Fruit fly (Drosophila melanogaster): ENCODE results near the gene CG34456.

Gene CG34456

DNA sequence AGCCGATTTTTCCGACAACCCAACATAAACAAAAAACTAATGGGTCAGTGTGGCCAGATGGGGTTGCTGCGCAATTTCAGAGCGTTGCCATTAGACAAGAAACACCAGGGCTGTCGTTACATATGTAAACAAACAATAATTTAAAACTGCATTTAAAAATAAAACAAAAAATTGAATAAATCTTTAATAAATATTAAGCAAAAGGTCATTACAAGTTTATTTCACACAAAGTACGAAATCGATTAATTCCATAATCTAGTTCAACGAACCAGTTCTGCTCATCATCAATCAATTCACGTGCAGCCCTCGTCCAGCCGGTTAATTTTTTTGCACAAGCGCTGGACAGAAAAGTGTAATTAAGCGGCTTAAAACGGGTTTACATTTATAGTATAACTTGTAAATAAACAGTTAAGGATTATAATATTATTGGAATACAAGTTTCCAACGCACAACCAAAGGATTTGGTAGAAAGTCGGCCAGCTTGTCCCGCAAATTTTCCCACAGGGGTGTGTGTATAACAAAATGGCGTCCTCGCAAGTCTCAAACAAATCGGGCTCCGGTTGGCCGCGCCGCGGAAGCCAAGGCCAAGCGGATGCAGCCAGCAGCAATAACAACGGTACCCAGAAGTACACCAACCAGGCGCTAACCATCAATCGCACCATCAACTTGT, 49.0 kb downstream of the CG34456 start, which contains the start of the genes CG4022 and Cpsf5 (continued):
- TF ChIP-seq CG34376 (GFP tag; optimal IDR thresholded peaks at IDR 0.05): peak; percentile 23
- TF ChIP-seq caup (GFP tag; optimal IDR thresholded peaks at IDR 0.05; ENCODE audit: severe bottlenecking): peak; percentile 79
- TF ChIP-seq CG2889 (GFP tag; IDR thresholded peaks at IDR 0.05): peak; percentile 77
- TF ChIP-seq PHDP (tag; optimal IDR thresholded peaks at IDR 0.05): peak; percentile 87
- peak; percentile 53 for TF ChIP-seq gcm2 (GFP tag; optimal IDR thresholded peaks at IDR 0.05)
- TF ChIP-seq Camta (GFP tag; optimal IDR thresholded peaks at IDR 0.05): peak; percentile 61
- peak; percentile 90 for TF ChIP-seq slbo (GFP tag; IDR thresholded peaks at IDR 0.05)
- TF ChIP-seq MBD-R2 (GFP tag; IDR thresholded peaks at IDR 0.05): peak; percentile 84
- no peak for TF ChIP-seq TFAM (GFP tag; optimal IDR thresholded peaks at IDR 0.05)
- peak; percentile 82 for TF ChIP-seq CG17361 (GFP tag; IDR thresholded peaks at IDR 0.05)
- TF ChIP-seq Atf-2 (GFP tag; optimal IDR thresholded peaks at IDR 0.05): no peak
- no peak for TF ChIP-seq ash1 (GFP tag; optimal IDR thresholded peaks at IDR 0.05)
- peak; percentile 42 for TF ChIP-seq Sry-β (GFP tag; optimal IDR thresholded peaks at IDR 0.05)
- TF ChIP-seq fd3F (GFP tag; optimal IDR thresholded peaks at IDR 0.05): peak; percentile 87
- TF ChIP-seq peb (GFP tag; IDR thresholded peaks at IDR 0.05): peak; percentile 73
- peak; percentile 90 for TF ChIP-seq CG14710 (tag; optimal IDR thresholded peaks at IDR 0.05)
- no peak for TF ChIP-seq hbn (GFP tag; IDR thresholded peaks at IDR 0.05; ENCODE audit: partially characterized antibody)
- TF ChIP-seq CG1603 (tag; optimal IDR thresholded peaks at IDR 0.05): peak; percentile 64
- peak; percentile 23; the same call in 1 of the 2 replicates for TF ChIP-seq Bgb (GFP tag; IDR thresholded peaks at IDR 0.05; ENCODE audit: partially characterized antibody)
- no peak for TF ChIP-seq Jarid2 (GFP tag; optimal IDR thresholded peaks at IDR 0.05)
- TF ChIP-seq HHEX (GFP tag; optimal IDR thresholded peaks at IDR 0.05): peak; percentile 69
- TF ChIP-seq Hr51 (GFP tag; optimal IDR thresholded peaks at IDR 0.05): peak; percentile 46 to 83
- TF ChIP-seq Chrac-16 (GFP tag; optimal IDR thresholded peaks at IDR 0.05): peak; percentile 85
- TF ChIP-seq pnt (GFP tag; optimal IDR thresholded peaks at IDR 0.05): peak; percentile 51
- no peak for TF ChIP-seq bbx (GFP tag; IDR thresholded peaks at IDR 0.05; ENCODE audit: partially characterized antibody)
- TF ChIP-seq repo (GFP tag; optimal IDR thresholded peaks at IDR 0.05): peak; percentile 2
- TF ChIP-seq Elba2 (GFP tag; optimal IDR thresholded peaks at IDR 0.05): peak; percentile 63
- TF ChIP-seq h (optimal IDR thresholded peaks at IDR 0.05): no peak
- TF ChIP-seq pzg (GFP tag; optimal IDR thresholded peaks at IDR 0.05): peak; percentile 82
- peak; percentile 62; the same call in 1 of the 2 replicates for TF ChIP-seq Awh (GFP tag; IDR thresholded peaks at IDR 0.05)
- peak; percentile 80 for TF ChIP-seq Lhr (GFP tag; optimal IDR thresholded peaks at IDR 0.05)
- no peak for TF ChIP-seq cg (GFP tag; optimal IDR thresholded peaks at IDR 0.05)
- TF ChIP-seq bsh (GFP tag; optimal IDR thresholded peaks at IDR 0.05): peak in 1 of 2 experiments; percentile 87
- TF ChIP-seq B-H2 (GFP tag; optimal IDR thresholded peaks at IDR 0.05): peak; percentile 89
- peak; percentile 81 for TF ChIP-seq H2.0 (GFP tag; IDR thresholded peaks at IDR 0.05)
- TF ChIP-seq da (GFP tag; optimal IDR thresholded peaks at IDR 0.05): peak; percentile 21
- peak; percentile 79 for TF ChIP-seq al (GFP tag; IDR thresholded peaks at IDR 0.05)
- peak; percentile 50; the same call in 1 of the 2 replicates for TF ChIP-seq chm (GFP tag; IDR thresholded peaks at IDR 0.05)
- TF ChIP-seq CoRest (tag; optimal IDR thresholded peaks at IDR 0.05): peak; percentile 91
- peak; percentile 67 for TF ChIP-seq Spps (tag; optimal IDR thresholded peaks at IDR 0.05)
- TF ChIP-seq CG10462 (GFP tag; optimal IDR thresholded peaks at IDR 0.05): peak; percentile 67
- peak; percentile 24; the same call in 1 of the 2 replicates for TF ChIP-seq toy (GFP tag; IDR thresholded peaks at IDR 0.05)
- no peak for TF ChIP-seq crol (GFP tag; IDR thresholded peaks at IDR 0.05)
- peak; percentile 34 for TF ChIP-seq Side (GFP tag; optimal IDR thresholded peaks at IDR 0.05)
- TF ChIP-seq nerfin-2 (GFP tag; IDR thresholded peaks at IDR 0.05; ENCODE audit: partially characterized antibody): no peak
- TF ChIP-seq vnd (GFP tag; IDR thresholded peaks at IDR 0.05; ENCODE audit: partially characterized antibody): no peak
- TF ChIP-seq Doc2 (GFP tag; IDR thresholded peaks at IDR 0.05): no peak
- TF ChIP-seq psq (GFP tag; optimal IDR thresholded peaks at IDR 0.05): no peak
- peak; percentile 1; the same call in 1 of the 2 replicates for TF ChIP-seq CG5953 (GFP tag; IDR thresholded peaks at IDR 0.05)

Data from whole organism, embryonic.